Worm (Caenorhabditis elegans): ENCODE results near the gene efn-2.
A peak's percentile ranks its signal among the peaks of the same experiment; 100 is the strongest.

Gene efn-2

DNA sequence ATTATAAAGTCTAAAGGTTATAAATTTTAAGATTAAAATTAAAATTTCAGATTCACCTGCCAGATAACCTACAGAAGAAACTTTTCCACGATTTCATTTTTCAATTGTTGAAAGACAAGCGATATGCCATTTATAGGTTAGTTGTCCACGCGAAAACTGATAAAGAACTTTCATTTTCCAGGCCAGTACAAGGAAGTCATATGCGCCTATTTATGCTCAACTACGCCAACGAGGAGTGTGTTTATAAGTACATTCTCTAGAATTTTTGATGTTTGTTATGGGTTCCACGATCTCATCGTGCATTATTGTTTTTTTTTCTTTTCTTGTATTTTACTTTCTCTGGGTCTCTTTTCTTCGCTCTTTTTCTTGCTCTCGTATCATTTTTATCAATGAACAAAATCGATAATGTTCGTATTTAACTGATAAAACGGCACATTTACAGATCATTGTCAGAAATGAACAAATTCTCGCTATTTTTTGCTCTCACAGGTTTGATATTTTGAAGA, 30.5 kb downstream of the efn-2 start, which contains the start of gene R09H10.3:
Gene R09H10.3, plus strand, starts transcription at position 456 of the 506 bp plus-strand sequence.
- TF ChIP-seq daf-16 (GFP tag; optimal IDR thresholded peaks at IDR 0.05) (no peak), daf-16 (tag; optimal IDR thresholded peaks at IDR 0.05) (peak; percentile 86), nhr-28 (tag; optimal IDR thresholded peaks at IDR 0.05) (peak; percentile 14), F10B5.3 (tag; optimal IDR thresholded peaks at IDR 0.05) (no peak), aha-1 (tag) (peak; percentile 45), mdl-1 (tag; optimal IDR thresholded peaks at IDR 0.05) (peak in 1 of 2 experiments; percentile 21)

- TF ChIP-seq nhr-76 (tag; optimal IDR thresholded peaks at IDR 0.05) (no peak), unc-62 (GFP tag; optimal IDR thresholded peaks at IDR 0.05 in 1 of 2) (peak in 1 of 2 experiments; percentile 63), unc-62 (tag; optimal IDR thresholded peaks at IDR 0.05) (no peak)
These were observed 32.1 kb downstream of the efn-2 start, which contains the start of gene R09H10.6 for ce11 chrIV:10608275-10608674. R09H10.6 (plus strand) TSS chrIV:10608575.

ce11 chrIV:10609920-10610319, 33.8 kb downstream of the efn-2 start:
- TF ChIP-seq nhr-28 (tag; optimal IDR thresholded peaks at IDR 0.05) (peak; percentile 48), nhr-76 (tag; optimal IDR thresholded peaks at IDR 0.05) (peak; percentile 39), dmd-6 (GFP tag; IDR thresholded peaks at IDR 0.05) (peak; percentile 11; the same call in 1 of the 2 replicates), ama-1 (optimal IDR thresholded peaks at IDR 0.05) (no peak), F37D6.2 (tag; optimal IDR thresholded peaks at IDR 0.05) (no peak)

ce11 chrIV:10612281-10612680, 36.1 kb downstream of the efn-2 start:
- TF ChIP-seq lin-38 (GFP tag; IDR thresholded peaks at IDR 0.05) (no peak), daf-12 (tag; optimal IDR thresholded peaks at IDR 0.05) (no peak), fos-1 (tag; optimal IDR thresholded peaks at IDR 0.05) (no peak), nhr-48 (tag; optimal IDR thresholded peaks at IDR 0.05) (no peak), nhr-102 (tag; optimal IDR thresholded peaks at IDR 0.05) (no peak), dmd-6 (GFP tag; IDR thresholded peaks at IDR 0.05) (no peak), gei-8 (GFP tag; optimal IDR thresholded peaks at IDR 0.05) (no peak), F49E8.2 (tag; optimal IDR thresholded peaks at IDR 0.05; ENCODE audit: borderline replicate concordance) (no peak), ces-1 (GFP tag; optimal IDR thresholded peaks at IDR 0.05) (no peak), set-16 (GFP tag; IDR thresholded peaks at IDR 0.05) (no peak), ceh-32 (tag; optimal IDR thresholded peaks at IDR 0.05; ENCODE audit: poor library complexity) (no peak), ztf-7 (tag; optimal IDR thresholded peaks at IDR 0.05) (no peak)

DNA sequence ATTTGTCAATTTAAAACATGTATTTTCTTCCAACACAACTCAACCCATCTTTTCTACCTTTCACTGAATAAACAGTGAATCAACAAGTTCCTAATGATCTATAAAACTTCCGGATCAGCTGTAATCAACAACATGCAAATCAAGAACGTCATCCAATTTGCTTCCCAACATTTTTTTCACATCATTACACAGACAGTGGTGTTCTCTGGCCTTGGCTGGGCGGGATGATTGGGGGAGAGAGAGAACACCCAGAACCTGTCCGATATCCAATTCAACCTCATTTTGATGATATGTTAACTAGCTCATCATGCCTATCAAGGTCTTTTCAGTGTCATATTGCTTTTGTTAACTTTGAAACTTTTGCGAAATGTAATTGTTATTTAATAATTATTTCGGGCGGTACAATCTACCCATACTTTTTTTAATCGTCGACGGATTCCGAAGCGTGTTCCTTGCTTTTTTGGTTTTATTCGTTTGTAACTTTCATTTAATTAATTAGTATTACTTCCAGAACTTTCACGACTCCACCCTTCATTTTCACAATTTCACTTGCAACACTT, 38.8 kb downstream of the efn-2 start, which contains the start of gene ptr-14:
Gene ptr-14, plus strand, starts transcription at position 510 of the 560 bp plus-strand sequence.
- TF ChIP-seq hlh-11 (tag; optimal IDR thresholded peaks at IDR 0.05) = peak; percentile 41
- TF ChIP-seq mxl-3 (GFP tag; optimal IDR thresholded peaks at IDR 0.05) = no peak
- TF ChIP-seq nhr-28 (tag; optimal IDR thresholded peaks at IDR 0.05) = peak; percentile 3

- TF ChIP-seq mxl-3 (GFP tag; optimal IDR thresholded peaks at IDR 0.05) (peak; percentile 37), unc-62 (GFP tag; optimal IDR thresholded peaks at IDR 0.05 in 1 of 2) (peak in 1 of 2 experiments; percentile 78), unc-62 (tag; optimal IDR thresholded peaks at IDR 0.05) (no peak), jun-1 (tag; optimal IDR thresholded peaks at IDR 0.05) (no peak), nhr-25 (tag; optimal IDR thresholded peaks at IDR 0.05; ENCODE audit: borderline replicate concordance, insufficient read depth) (no peak)
These were observed 40.2 kb downstream of the efn-2 start for ce11 chrIV:10616366-10616765.

DNA sequence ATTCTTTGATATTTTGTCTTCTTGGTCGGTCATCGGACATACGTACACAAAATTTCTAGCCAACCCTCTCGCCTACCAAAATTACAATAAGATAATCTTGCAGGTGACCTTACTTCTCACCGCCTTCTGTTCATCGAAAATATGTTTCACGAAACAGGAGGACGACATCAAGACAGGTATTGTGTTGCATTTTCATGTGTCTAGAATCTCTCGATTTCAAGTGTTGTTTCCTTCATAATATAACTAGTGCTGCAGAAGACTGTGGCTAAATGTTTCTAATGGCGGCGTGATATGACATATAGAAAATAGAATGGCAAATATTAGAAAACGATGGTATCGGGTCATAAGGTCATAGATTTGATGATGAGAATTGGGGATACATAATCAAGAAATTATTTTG, 40.9 kb downstream of the efn-2 start:
- peak in 1 of 2 experiments; percentile 92 for TF ChIP-seq unc-62 (GFP tag; optimal IDR thresholded peaks at IDR 0.05 in 1 of 2)
- TF ChIP-seq unc-62 (tag; optimal IDR thresholded peaks at IDR 0.05) = no peak
- no peak for TF ChIP-seq mxl-2 (GFP tag; conservative IDR thresholded peaks at IDR 0.05)
- TF ChIP-seq madf-9 (GFP tag; conservative IDR thresholded peaks at IDR 0.05) = no peak
- TF ChIP-seq ces-1 (GFP tag; optimal IDR thresholded peaks at IDR 0.05) = no peak
- no peak for TF ChIP-seq dpl-1 (GFP tag; optimal IDR thresholded peaks at IDR 0.05)
- TF ChIP-seq zfp-3 (GFP tag; conservative IDR thresholded peaks at IDR 0.05) = no peak
- TF ChIP-seq madf-5 (GFP tag; IDR thresholded peaks at IDR 0.05) = no peak
- no peak for TF ChIP-seq daf-19 (GFP tag; conservative IDR thresholded peaks at IDR 0.05)
- no peak for TF ChIP-seq Y105C5A.15 (GFP tag; IDR thresholded peaks at IDR 0.05)
- TF ChIP-seq egl-43 (GFP tag; IDR thresholded peaks at IDR 0.05) = no peak
- TF ChIP-seq zfp-2 (tag; optimal IDR thresholded peaks at IDR 0.05) = no peak
- TF ChIP-seq zag-1 (tag; optimal IDR thresholded peaks at IDR 0.05) = no peak
- no peak for TF ChIP-seq rbr-2 (tag; optimal IDR thresholded peaks at IDR 0.05)
- peak; percentile 2 for TF ChIP-seq cey-2 (tag; optimal IDR thresholded peaks at IDR 0.05; ENCODE audit: borderline replicate concordance, insufficient read depth)

All from whole organism, L4 larva.